Fruit fly (Drosophila melanogaster) whole organism, pupa: ENCODE measurements around the gene CG4230.

Source experiments
- CG10348 ChIP-seq: fragments of 200-800 bp; sonication (Bioruptor generic); IDR thresholded peaks from 2 replicates; pipeline ENCODE4 v1.3.6; 2022; ENCODE audit warnings: missing biosample characterization, missing genetic modification characterization
- CG12605 ChIP-seq: fragments of 200-800 bp; sonication (Bioruptor generic); IDR thresholded peaks from 2 replicates; pipeline ENCODE4 v1.3.6; 2022; ENCODE audit warnings: missing biosample characterization, missing genetic modification characterization
- CG13204 ChIP-seq: fragments of 200-800 bp; sonication (Bioruptor generic); optimal IDR thresholded peaks from 2 replicates; lab custom pipeline; 2018; ENCODE audit warnings: missing biosample characterization, mild to moderate bottlenecking, missing genetic modification characterization, moderate library complexity
- CG14655 ChIP-seq: fragments of 200-800 bp; sonication (Bioruptor generic); optimal IDR thresholded peaks from 3 replicates; lab custom pipeline; 2017; ENCODE audit warnings: mild to moderate bottlenecking, missing biosample characterization, missing genetic modification reagents, missing genetic modification characterization
- CG15710 ChIP-seq: fragments of 200-800 bp; sonication (Bioruptor generic); optimal IDR thresholded peaks from 2 replicates; lab custom pipeline; 2018; ENCODE audit warnings: missing biosample characterization, mild to moderate bottlenecking, missing genetic modification characterization, moderate library complexity
- CG17806 ChIP-seq: fragments of 200-800 bp; sonication (Bioruptor generic); optimal IDR thresholded peaks from 2 replicates; lab custom pipeline; 2018; ENCODE audit warnings: missing biosample characterization, mild to moderate bottlenecking, missing genetic modification characterization, moderate library complexity
- CG32121 ChIP-seq: fragments of 200-800 bp; sonication (Bioruptor generic); IDR thresholded peaks from 2 replicates; pipeline ENCODE4 v1.3.6; 2022; ENCODE audit warnings: missing biosample characterization, missing genetic modification characterization
- CG34367 ChIP-seq: fragments of 200-800 bp; sonication (Bioruptor generic); optimal IDR thresholded peaks from 2 replicates; lab custom pipeline; 2018; ENCODE audit warnings: missing biosample characterization, mild to moderate bottlenecking, missing genetic modification characterization
- CG4496 ChIP-seq: fragments of 200-800 bp; sonication (Bioruptor generic); IDR thresholded peaks from 3 replicates; pipeline ENCODE4 v1.3.6; 2022; ENCODE audit warnings: missing biosample characterization, missing genetic modification characterization
- CG8159 ChIP-seq: fragments of 200-800 bp; sonication (Bioruptor generic); optimal IDR thresholded peaks from 3 replicates; lab custom pipeline; 2018; ENCODE audit warnings: missing biosample characterization, mild to moderate bottlenecking, missing genetic modification characterization, moderate library complexity
- CG8301 ChIP-seq: fragments of 200-800 bp; sonication (Bioruptor generic); optimal IDR thresholded peaks from 2 replicates; lab custom pipeline; 2018; ENCODE audit warnings: missing biosample characterization, mild to moderate bottlenecking, missing genetic modification characterization
- CG9948 ChIP-seq: fragments of 200-800 bp; sonication (Bioruptor generic); optimal IDR thresholded peaks from 2 replicates; lab custom pipeline; 2018; ENCODE audit warnings: missing biosample characterization, mild to moderate bottlenecking, missing genetic modification characterization, moderate library complexity
- D1 ChIP-seq: fragments of 200-800 bp; sonication (Bioruptor generic); optimal IDR thresholded peaks from 2 replicates; lab custom pipeline; 2018; ENCODE audit warnings: missing biosample characterization, mild to moderate bottlenecking, missing genetic modification characterization, moderate library complexity
- EcR ChIP-seq: fragments of 200-800 bp; sonication (Bioruptor generic); optimal IDR thresholded peaks from 3 replicates; lab custom pipeline; 2019; ENCODE audit warnings: missing biosample characterization, missing genetic modification characterization, mild to moderate bottlenecking, moderate library complexity, missing genetic modification reagents
- Ets98B ChIP-seq: fragments of 200-800 bp; sonication (Bioruptor generic); IDR thresholded peaks from 2 replicates; pipeline ENCODE4 v1.3.6; 2022; ENCODE audit warnings: missing biosample characterization, missing genetic modification characterization
- Pif1A ChIP-seq: fragments of 200-800 bp; sonication (Bioruptor generic); optimal IDR thresholded peaks from 3 replicates; lab custom pipeline; 2016; ENCODE audit warnings: missing biosample characterization, missing genetic modification characterization
- Pif1B ChIP-seq: fragments of 200-800 bp; sonication (Bioruptor generic); optimal IDR thresholded peaks from 3 replicates; lab custom pipeline; 2016; ENCODE audit warnings: missing biosample characterization, missing genetic modification characterization
- Snoo ChIP-seq: fragments of 200-800 bp; sonication (Bioruptor generic); optimal IDR thresholded peaks from 3 replicates; lab custom pipeline; 2017; ENCODE audit warnings: missing biosample characterization, mild to moderate bottlenecking, missing genetic modification characterization, inconsistent platforms
- fd96Ca ChIP-seq: fragments of 200-800 bp; sonication (Bioruptor generic); IDR thresholded peaks from 3 replicates; pipeline ENCODE4 v1.3.6; 2022; ENCODE audit warnings: missing biosample characterization, missing genetic modification characterization
- gl ChIP-seq: fragments of 200-800 bp; sonication (Bioruptor generic); optimal IDR thresholded peaks from 2 replicates; lab custom pipeline; 2018; ENCODE audit warnings: missing biosample characterization, mild to moderate bottlenecking, missing genetic modification characterization
- rn ChIP-seq: fragments of 200-800 bp; sonication (Bioruptor generic); IDR thresholded peaks from 2 replicates; pipeline ENCODE4 v1.3.6; 2022; ENCODE audit warnings: missing biosample characterization, missing genetic modification characterization

Gene CG4230

dm6 chr2L:5052994-5053393 lies 43.0 kb upstream of the CG4230 start, which contains the start of gene eIF3h:
Gene eIF3h (minus strand): TSS chr2L:5053094.
- TF ChIP-seq CG17806 (no peak), EcR (no peak), CG34367 (tag; lab: Kevin White, UChicago) (no peak), CG9948 (tag; lab: Kevin White, UChicago) (no peak), CG13204 (GFP tag; lab: Kevin White, UChicago) (no peak), gl (tag; lab: Kevin White, UChicago) (no peak), CG32121 (GFP tag; lab: Robert Waterston, UW) (no peak), CG8159 (tag; lab: Kevin White, UChicago) (no peak), rn (GFP tag; lab: Robert Waterston, UW) (no peak)

- peak; percentile 25 for TF ChIP-seq EcR
- TF ChIP-seq CG4496 (GFP tag; lab: Robert Waterston, UW) = no peak
- no peak for TF ChIP-seq CG9948 (tag; lab: Kevin White, UChicago)
- no peak for TF ChIP-seq CG14655
- TF ChIP-seq CG32121 (GFP tag; lab: Robert Waterston, UW) = peak; percentile 35; the same call in 1 of the 2 replicates
- no peak for TF ChIP-seq rn (GFP tag; lab: Robert Waterston, UW)
- TF ChIP-seq gl (tag; lab: Kevin White, UChicago) = no peak
- TF ChIP-seq CG8301 (tag; lab: Kevin White, UChicago) = no peak
- TF ChIP-seq fd96Ca = no peak
- peak; percentile 0 for TF ChIP-seq CG15710 (tag; lab: Kevin White, UChicago)
- TF ChIP-seq CG10348 = no peak
- TF ChIP-seq Snoo (tag; lab: Kevin White, UChicago) = no peak
- no peak for TF ChIP-seq CG8159 (tag; lab: Kevin White, UChicago)
- no peak for TF ChIP-seq Pif1B (GFP tag; lab: Kevin White, UChicago)
- TF ChIP-seq Ets98B (GFP tag; lab: Robert Waterston, UW) = no peak
- no peak for TF ChIP-seq D1 (tag; lab: Kevin White, UChicago)
- no peak for TF ChIP-seq CG12605 (GFP tag; lab: Robert Waterston, UW)
Observed at dm6 chr2L:5054953-5055352, 41.1 kb upstream of the CG4230 start, which contains the start of the genes CG14036 and His3.3A. Gene CG14036 (minus strand): TSS chr2L:5055016. Gene His3.3A (plus strand): TSS chr2L:5055058.

DNA sequence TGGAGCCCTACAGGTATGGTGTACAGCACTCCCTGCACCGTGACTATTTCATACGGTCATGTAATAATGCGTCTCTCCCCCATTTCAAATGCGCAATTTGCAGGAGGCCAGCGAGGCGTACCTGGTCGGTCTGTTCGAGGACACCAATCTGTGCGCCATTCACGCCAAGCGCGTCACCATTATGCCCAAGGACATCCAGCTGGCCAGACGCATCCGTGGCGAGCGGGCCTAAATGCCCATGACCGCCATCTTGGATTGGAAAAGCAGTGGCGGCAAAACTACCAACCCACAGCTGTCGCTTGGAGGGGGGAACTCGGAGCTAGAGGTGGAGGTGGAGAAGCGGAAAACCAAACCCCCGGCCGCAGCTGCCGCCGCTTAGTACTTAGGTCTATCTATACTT lies 40.5 kb upstream of the CG4230 start:
- no peak for TF ChIP-seq rn (GFP tag; lab: Robert Waterston, UW)
- TF ChIP-seq CG4496 (GFP tag; lab: Robert Waterston, UW) = no peak
- TF ChIP-seq CG13204 (GFP tag; lab: Kevin White, UChicago) = no peak
- no peak for TF ChIP-seq CG14655
- TF ChIP-seq, all 21 proteins: peak for 0

DNA sequence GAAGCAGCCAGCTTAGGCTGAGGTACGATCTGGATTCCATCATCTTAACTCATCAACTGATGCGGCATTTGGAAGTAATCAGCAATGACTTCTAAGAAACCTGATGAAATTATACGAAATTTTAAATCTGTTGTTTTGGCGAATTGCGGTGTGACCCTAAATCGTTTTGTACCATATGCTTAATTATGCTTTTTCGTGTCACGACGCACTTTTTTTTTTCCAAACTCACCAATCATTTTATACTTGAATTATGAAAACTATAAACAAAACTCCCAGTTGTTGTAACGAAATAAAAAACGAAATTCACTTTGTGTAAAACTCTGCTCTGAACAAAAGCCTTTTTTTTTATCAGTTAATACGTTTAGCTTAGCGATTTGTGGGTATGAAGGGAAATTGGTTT lies 37.9 kb upstream of the CG4230 start, which contains the start of gene Nepl3:
Gene Nepl3, minus strand, starts transcription at position 155 of the 400 bp plus-strand sequence.
- no peak for TF ChIP-seq CG34367 (tag; lab: Kevin White, UChicago)
- TF ChIP-seq CG4496 (GFP tag; lab: Robert Waterston, UW) = no peak
- no peak for TF ChIP-seq D1 (tag; lab: Kevin White, UChicago)
- no peak for TF ChIP-seq CG12605 (GFP tag; lab: Robert Waterston, UW)
- no peak for TF ChIP-seq CG13204 (GFP tag; lab: Kevin White, UChicago)
- no peak for TF ChIP-seq CG14655
- no peak for TF ChIP-seq gl (tag; lab: Kevin White, UChicago)
- no peak for TF ChIP-seq EcR
- TF ChIP-seq fd96Ca = no peak
- no peak for TF ChIP-seq CG32121 (GFP tag; lab: Robert Waterston, UW)
- TF ChIP-seq CG17806 = no peak
- no peak for TF ChIP-seq Ets98B (GFP tag; lab: Robert Waterston, UW)
- no peak for TF ChIP-seq Pif1A (GFP tag; lab: Kevin White, UChicago)
- no peak for TF ChIP-seq CG8301 (tag; lab: Kevin White, UChicago)
- no peak for TF ChIP-seq rn (GFP tag; lab: Robert Waterston, UW)
- no peak for TF ChIP-seq Pif1B (GFP tag; lab: Kevin White, UChicago)
- TF ChIP-seq Snoo (tag; lab: Kevin White, UChicago) = no peak
- TF ChIP-seq, all 21 proteins: peak for 0

- TF ChIP-seq CG8301 (tag; lab: Kevin White, UChicago) (peak; percentile 39), CG4496 (GFP tag; lab: Robert Waterston, UW) (peak; percentile 40; the same call in 1 of the 3 replicates), EcR (no peak), Snoo (tag; lab: Kevin White, UChicago) (peak; percentile 49), fd96Ca (no peak), CG15710 (tag; lab: Kevin White, UChicago) (peak; percentile 52), CG17806 (peak; percentile 31), D1 (tag; lab: Kevin White, UChicago) (no peak), gl (tag; lab: Kevin White, UChicago) (no peak), CG12605 (GFP tag; lab: Robert Waterston, UW) (no peak), CG8159 (tag; lab: Kevin White, UChicago) (peak; percentile 62), CG13204 (GFP tag; lab: Kevin White, UChicago) (no peak), CG32121 (GFP tag; lab: Robert Waterston, UW) (no peak), Ets98B (GFP tag; lab: Robert Waterston, UW) (no peak), CG34367 (tag; lab: Kevin White, UChicago) (peak; percentile 43), CG9948 (tag; lab: Kevin White, UChicago) (peak; percentile 41), CG10348 (no peak), Pif1A (GFP tag; lab: Kevin White, UChicago) (no peak)
Observed at dm6 chr2L:5059645-5060254, 36.3 kb upstream of the CG4230 start, which contains the start of gene Rpn11. Gene Rpn11 (minus strand): TSS chr2L:5059790.
